Worm (Caenorhabditis elegans) whole organism, midembryonic: Measurements from ENCODE around the gene F43E2.11.

Source experiments
- T22C8.4 ChIP-seq: fragments of 200-800 bp; sonication (Bioruptor generic); IDR thresholded peaks from 2 replicates; pipeline ENCODE4 v1.3.6; 2022; ENCODE audit warnings: missing genetic modification characterization, missing compliant biosample characterization
- cog-1 ChIP-seq: sonication (generic microtip); optimal IDR thresholded peaks from 2 replicates; lab custom pipeline; 2016; ENCODE audit warnings: missing genetic modification characterization, missing compliant biosample characterization
- flt-1 ChIP-seq: fragments of 200-800 bp; sonication (Bioruptor generic); IDR thresholded peaks from 2 replicates; pipeline ENCODE4 v1.3.6; 2022; ENCODE audit warnings: missing genetic modification characterization, missing compliant biosample characterization
- klf-2 ChIP-seq: fragments of 200-800 bp; sonication (Bioruptor generic); conservative IDR thresholded peaks from 2 replicates; pipeline ENCODE4 v1.3.6; 2022; ENCODE audit warnings: missing genetic modification reagents, missing genetic modification characterization, missing compliant biosample characterization
- med-1 ChIP-seq: sonication (generic microtip); optimal IDR thresholded peaks from 2 replicates; lab custom pipeline; 2017; ENCODE audit warnings: missing genetic modification characterization, mild to moderate bottlenecking, missing compliant biosample characterization, antibody characterized with exemption, missing genetic modification reagents; ENCODE audit not compliant: insufficient read depth
- ref-1 ChIP-seq: fragments of 200-800 bp; sonication (Bioruptor generic); conservative IDR thresholded peaks from 2 replicates; pipeline ENCODE4 v1.3.6; 2022; ENCODE audit warnings: missing genetic modification reagents, missing genetic modification characterization, missing compliant biosample characterization
- tab-1 ChIP-seq: fragments of 200-800 bp; sonication (Bioruptor generic); IDR thresholded peaks from 2 replicates; pipeline ENCODE4 v1.3.6; 2022; ENCODE audit warnings: missing genetic modification characterization, missing compliant biosample characterization
- ztf-23 ChIP-seq: fragments of 200-800 bp; sonication (Bioruptor generic); IDR thresholded peaks from 2 replicates; pipeline ENCODE4 v1.3.6; 2022; ENCODE audit warnings: missing genetic modification reagents, missing genetic modification characterization, missing compliant biosample characterization
- ztf-29 ChIP-seq: fragments of 200-800 bp; sonication (Bioruptor generic); IDR thresholded peaks from 2 replicates; pipeline ENCODE4 v1.3.6; 2022; ENCODE audit warnings: missing genetic modification reagents, missing genetic modification characterization, missing compliant biosample characterization

Gene F43E2.11

DNA sequence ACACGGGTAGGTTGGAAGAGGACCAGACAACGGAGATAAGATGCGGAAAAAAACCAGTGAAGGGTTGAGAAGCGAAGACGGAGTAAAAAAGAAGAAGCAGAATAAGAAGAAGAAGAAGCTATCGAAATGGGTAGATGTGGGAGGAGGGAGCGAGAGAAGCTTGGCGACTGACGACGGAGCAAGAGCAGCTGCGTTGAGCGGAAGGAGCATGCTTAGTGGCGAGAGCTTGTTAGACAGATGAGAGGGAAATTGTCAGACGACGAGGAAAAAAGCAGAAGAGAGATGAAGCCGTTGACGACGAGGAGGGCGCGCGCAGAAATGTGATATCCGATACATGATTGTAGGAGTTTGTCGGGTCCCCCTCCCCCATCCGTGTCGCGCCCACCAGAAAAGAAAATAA is 43.1 kb downstream of the F43E2.11 start:
- TF ChIP-seq med-1 (GFP tag; lab: Kevin White, UChicago) (no peak), ztf-29 (no peak), klf-2 (GFP tag; lab: Robert Waterston, UW) (no peak), ztf-23 (GFP tag; lab: Robert Waterston, UW) (no peak), flt-1 (GFP tag; lab: Robert Waterston, UW) (no peak), cog-1 (tag; lab: Kevin White, UChicago) (no peak), T22C8.4 (GFP tag; lab: Robert Waterston, UW) (no peak)

DNA sequence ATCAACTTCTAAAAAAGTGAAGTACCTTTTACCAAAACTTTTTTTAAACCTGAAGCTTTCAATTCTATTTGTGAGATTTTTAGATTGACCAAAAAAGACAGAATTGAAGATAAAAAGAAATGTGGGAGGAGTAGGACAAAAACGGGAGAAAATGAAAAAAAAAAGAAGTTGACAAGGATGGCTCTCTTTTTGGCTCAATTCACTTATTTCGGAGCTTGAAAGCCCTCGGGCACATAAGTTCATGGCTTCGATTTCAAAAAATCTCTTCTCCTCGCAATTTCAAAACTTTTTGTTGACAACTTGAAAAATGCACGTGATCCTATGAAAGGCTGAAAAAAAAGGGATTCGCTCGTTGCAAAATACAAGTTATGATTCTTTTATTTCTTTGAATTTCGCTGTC is 43.9 kb downstream of the F43E2.11 start:
- TF ChIP-seq ref-1 (GFP tag; lab: Robert Waterston, UW), result no peak
- no peak for TF ChIP-seq med-1 (GFP tag; lab: Kevin White, UChicago)
- no peak for TF ChIP-seq ztf-29
- no peak for TF ChIP-seq flt-1 (GFP tag; lab: Robert Waterston, UW)
- TF ChIP-seq T22C8.4 (GFP tag; lab: Robert Waterston, UW), result no peak
- no peak for TF ChIP-seq tab-1 (GFP tag; lab: Robert Waterston, UW)
- no peak for TF ChIP-seq klf-2 (GFP tag; lab: Robert Waterston, UW)
- TF ChIP-seq cog-1 (tag; lab: Kevin White, UChicago), result no peak
- TF ChIP-seq ztf-23 (GFP tag; lab: Robert Waterston, UW), result no peak

ce11 chrII:7325063-7325480 is 45.0 kb downstream of the F43E2.11 start:
- TF ChIP-seq cog-1 (tag; lab: Kevin White, UChicago) (no peak), T22C8.4 (GFP tag; lab: Robert Waterston, UW) (no peak), ref-1 (GFP tag; lab: Robert Waterston, UW) (no peak), ztf-23 (GFP tag; lab: Robert Waterston, UW) (no peak), klf-2 (GFP tag; lab: Robert Waterston, UW) (no peak), flt-1 (GFP tag; lab: Robert Waterston, UW) (no peak), ztf-29 (no peak), med-1 (GFP tag; lab: Kevin White, UChicago) (no peak), tab-1 (GFP tag; lab: Robert Waterston, UW) (no peak)

DNA sequence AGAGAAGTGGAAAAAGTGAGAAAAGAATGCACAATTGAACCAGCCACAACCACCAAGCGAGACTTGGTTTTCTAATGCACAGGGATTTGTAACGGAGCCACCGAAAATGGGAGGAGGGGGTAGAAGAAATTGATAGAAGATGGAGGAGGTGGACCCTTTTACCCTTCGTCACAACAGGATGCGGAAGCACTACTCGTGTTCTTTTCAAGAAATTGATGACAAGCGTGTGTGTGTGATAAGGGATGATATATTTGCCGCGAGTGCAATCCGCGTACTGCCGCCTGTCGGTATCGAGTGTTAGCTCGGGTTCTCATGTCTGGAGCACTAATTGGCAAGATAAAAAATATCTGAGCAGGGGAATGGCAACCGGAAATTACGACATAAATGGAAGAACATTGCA is 46.2 kb downstream of the F43E2.11 start, which contains the start of gene F21D12.3:
Gene F21D12.3 (minus strand): TSS at position 101 of the 400 bp plus-strand sequence.
- TF ChIP-seq tab-1 (GFP tag; lab: Robert Waterston, UW), result no peak
- TF ChIP-seq klf-2 (GFP tag; lab: Robert Waterston, UW), result no peak
- no peak for TF ChIP-seq cog-1 (tag; lab: Kevin White, UChicago)
- TF ChIP-seq ref-1 (GFP tag; lab: Robert Waterston, UW), result no peak
- TF ChIP-seq med-1 (GFP tag; lab: Kevin White, UChicago), result no peak
- no peak for TF ChIP-seq T22C8.4 (GFP tag; lab: Robert Waterston, UW)

DNA sequence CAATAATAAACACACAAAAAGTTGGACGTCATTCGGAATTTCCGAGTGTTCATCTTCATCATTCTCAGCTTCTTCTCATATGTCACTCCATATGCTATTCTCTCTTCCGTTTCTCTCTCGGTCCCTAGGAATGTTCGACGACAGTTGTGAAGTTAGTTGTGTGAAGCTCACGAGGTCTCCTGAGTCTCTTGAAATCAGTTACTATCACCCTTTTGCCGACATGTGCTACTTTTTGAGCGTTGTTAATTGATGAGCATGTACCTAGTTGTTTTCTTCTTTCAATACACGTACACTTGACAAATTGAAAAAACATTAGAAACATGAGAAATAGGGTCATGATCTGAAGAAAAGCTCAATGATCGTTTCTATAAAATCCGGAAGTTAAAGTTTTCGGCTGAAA is 46.8 kb downstream of the F43E2.11 start:
- TF ChIP-seq med-1 (GFP tag; lab: Kevin White, UChicago) (no peak), ztf-29 (no peak), ztf-23 (GFP tag; lab: Robert Waterston, UW) (no peak), cog-1 (tag; lab: Kevin White, UChicago) (no peak), ref-1 (GFP tag; lab: Robert Waterston, UW) (no peak), T22C8.4 (GFP tag; lab: Robert Waterston, UW) (no peak), flt-1 (GFP tag; lab: Robert Waterston, UW) (no peak), klf-2 (GFP tag; lab: Robert Waterston, UW) (no peak), tab-1 (GFP tag; lab: Robert Waterston, UW) (no peak)

- no peak for TF ChIP-seq T22C8.4 (GFP tag; lab: Robert Waterston, UW)
- no peak for TF ChIP-seq klf-2 (GFP tag; lab: Robert Waterston, UW)
Measured at ce11 chrII:7319471-7319870, 50.6 kb downstream of the F43E2.11 start.
